Worm (Caenorhabditis elegans) whole organism, young adult: ENCODE data around the gene gmpr-1.

Experiments
- B0019.2 ChIP-seq: fragments of 200-800 bp; sonication (Bioruptor generic); conservative IDR thresholded peaks from 2 replicates; pipeline ENCODE4 v1.3.6; 2022; ENCODE audit warnings: missing genetic modification reagents, missing genetic modification characterization, missing compliant biosample characterization
- B0035.1 ChIP-seq: sonication (generic microtip); optimal IDR thresholded peaks from 2 replicates; lab custom pipeline; 2016; ENCODE audit warnings: missing genetic modification characterization, mild to moderate bottlenecking, missing compliant biosample characterization, missing genotype, missing genetic modification reagents
- F10E7.11 ChIP-seq: sonication (generic microtip); optimal IDR thresholded peaks from 2 replicates; lab custom pipeline; 2017; ENCODE audit warnings: mild to moderate bottlenecking, missing genetic modification characterization, moderate library complexity, missing compliant biosample characterization
- F22D6.2 ChIP-seq: sonication (generic microtip); optimal IDR thresholded peaks from 2 replicates; lab custom pipeline; 2016; ENCODE audit warnings: mild to moderate bottlenecking, missing genetic modification characterization, missing compliant biosample characterization
- F33H1.4 ChIP-seq: fragments of 200-800 bp; sonication (Bioruptor generic); IDR thresholded peaks from 2 replicates; pipeline ENCODE4 v1.3.6; 2022; ENCODE audit warnings: missing genetic modification reagents, missing genetic modification characterization, missing compliant biosample characterization
- F49E8.2 ChIP-seq: sonication (generic microtip); optimal IDR thresholded peaks from 3 replicates; lab custom pipeline; 2017; ENCODE audit warnings: missing genetic modification characterization, mild to moderate bottlenecking, missing compliant biosample characterization, antibody characterized with exemption, moderate library complexity; ENCODE audit not compliant: insufficient read depth
- F57A8.1 ChIP-seq: fragments of 200-800 bp; sonication (Bioruptor generic); optimal IDR thresholded peaks from 2 replicates; lab custom pipeline; 2018; ENCODE audit warnings: mild to moderate bottlenecking, missing genetic modification characterization, moderate library complexity, missing compliant biosample characterization
- Y53F4B.3 ChIP-seq: fragments of 200-800 bp; sonication (Bioruptor generic); IDR thresholded peaks from 2 replicates; pipeline ENCODE4 v1.3.6; 2022; ENCODE audit warnings: missing genetic modification reagents, missing genetic modification characterization, missing compliant biosample characterization
- Y53G8AR.9 ChIP-seq: fragments of 200-800 bp; sonication (Bioruptor generic); conservative IDR thresholded peaks from 2 replicates; pipeline ENCODE4 v1.3.6; 2022; ENCODE audit warnings: missing genetic modification reagents, missing genetic modification characterization, missing compliant biosample characterization
- Y95B8A.8 ChIP-seq: fragments of 200-800 bp; sonication (Bioruptor generic); IDR thresholded peaks from 2 replicates; pipeline ENCODE4 v1.3.6; 2022; ENCODE audit warnings: missing genetic modification reagents, missing genetic modification characterization, missing compliant biosample characterization
- ama-1 ChIP-seq, 3 experiments: fragments of 150-350 bp in 1 of 3; sonication (generic microtip) in 2 of 3; optimal IDR thresholded peaks; 2 replicates each; lab custom pipeline; 2014 to 2018; ENCODE audit warnings: missing biosample characterization in 2 of 3, missing genetic modification characterization in 2 of 3, missing genetic modification reagents in 2 of 3
- attf-3 ChIP-seq: fragments of 200-800 bp; sonication (Bioruptor generic); conservative IDR thresholded peaks from 2 replicates; pipeline ENCODE4 v1.3.6; 2022; ENCODE audit warnings: missing genetic modification reagents, missing genetic modification characterization, missing compliant biosample characterization
- bed-2 ChIP-seq: fragments of 200-800 bp; sonication (Bioruptor generic); IDR thresholded peaks from 2 replicates; pipeline ENCODE4 v1.3.6; 2022; ENCODE audit warnings: missing genetic modification reagents, missing genetic modification characterization, missing compliant biosample characterization
- ccch-3 ChIP-seq: fragments of 200-800 bp; sonication (Bioruptor generic); optimal IDR thresholded peaks from 2 replicates; lab custom pipeline; 2018; ENCODE audit warnings: mild to moderate bottlenecking, missing genetic modification characterization, missing compliant biosample characterization
- ceh-40 ChIP-seq: fragments of 200-800 bp; sonication (Bioruptor generic); IDR thresholded peaks from 2 replicates; pipeline ENCODE4 v1.3.6; 2022; ENCODE audit warnings: missing genetic modification characterization, missing compliant biosample characterization
- chd-7 ChIP-seq: sonication (generic microtip); optimal IDR thresholded peaks from 2 replicates; lab custom pipeline; 2016; ENCODE audit warnings: mild to moderate bottlenecking, missing genetic modification characterization, moderate library complexity, missing compliant biosample characterization
- dox-1 ChIP-seq: fragments of 200-800 bp; sonication (Bioruptor generic); IDR thresholded peaks from 2 replicates; pipeline ENCODE4 v1.3.6; 2022; ENCODE audit warnings: missing genetic modification reagents, missing genetic modification characterization, missing compliant biosample characterization
- egl-18 ChIP-seq: fragments of 200-800 bp; sonication (Bioruptor generic); IDR thresholded peaks from 2 replicates; pipeline ENCODE4 v1.3.6; 2022; ENCODE audit warnings: missing genetic modification reagents, missing genetic modification characterization, missing compliant biosample characterization
- egrh-3 ChIP-seq: fragments of 200-800 bp; sonication (Bioruptor generic); IDR thresholded peaks from 2 replicates; pipeline ENCODE4 v1.3.6; 2022; ENCODE audit warnings: missing genetic modification reagents, missing genetic modification characterization, missing compliant biosample characterization
- ekl-4 ChIP-seq: fragments of 200-800 bp; sonication (Bioruptor generic); IDR thresholded peaks from 2 replicates; pipeline ENCODE4 v1.3.6; 2022; ENCODE audit warnings: missing genetic modification reagents, missing genetic modification characterization, missing compliant biosample characterization
- hlh-12 ChIP-seq: sonication (generic microtip); optimal IDR thresholded peaks from 2 replicates; lab custom pipeline; 2016; ENCODE audit warnings: missing genetic modification characterization, missing compliant biosample characterization
- hlh-26 ChIP-seq: fragments of 200-800 bp; sonication (Bioruptor generic); conservative IDR thresholded peaks from 2 replicates; pipeline ENCODE4 v1.3.6; 2022; ENCODE audit warnings: missing genetic modification reagents, missing genetic modification characterization, missing compliant biosample characterization
- hmg-20 ChIP-seq: fragments of 200-800 bp; sonication (Bioruptor generic); IDR thresholded peaks from 2 replicates; pipeline ENCODE4 v1.3.6; 2022; ENCODE audit warnings: missing genetic modification reagents, missing genetic modification characterization, missing compliant biosample characterization
- hrde-1 ChIP-seq: sonication (generic microtip); optimal IDR thresholded peaks from 2 replicates; lab custom pipeline; 2016; ENCODE audit warnings: missing genetic modification characterization, mild to moderate bottlenecking, missing compliant biosample characterization, moderate library complexity, missing genotype, missing genetic modification reagents, borderline replicate concordance
- hsf-1 ChIP-seq: fragments of 200-800 bp; sonication (Bioruptor generic); IDR thresholded peaks from 2 replicates; pipeline ENCODE4 v1.3.6; 2022; ENCODE audit warnings: missing genetic modification reagents, missing genetic modification characterization, missing compliant biosample characterization
- madf-6 ChIP-seq: fragments of 200-800 bp; sonication (Bioruptor generic); IDR thresholded peaks from 2 replicates; pipeline ENCODE4 v1.3.6; 2022; ENCODE audit warnings: missing genetic modification reagents, missing genetic modification characterization, missing compliant biosample characterization
- mcd-1 ChIP-seq: fragments of 200-800 bp; sonication (Bioruptor generic); IDR thresholded peaks from 2 replicates; pipeline ENCODE4 v1.3.6; 2022; ENCODE audit warnings: missing genetic modification reagents, missing genetic modification characterization, missing compliant biosample characterization
- mel-28 ChIP-seq: sonication (generic microtip); optimal IDR thresholded peaks from 2 replicates; lab custom pipeline; 2016; ENCODE audit warnings: borderline replicate concordance, mild to moderate bottlenecking, missing genetic modification characterization, missing compliant biosample characterization
- nfyb-1 ChIP-seq: fragments of 200-800 bp; sonication (Bioruptor generic); IDR thresholded peaks from 2 replicates; pipeline ENCODE4 v1.3.6; 2022; ENCODE audit warnings: missing genetic modification reagents, missing genetic modification characterization, missing compliant biosample characterization
- nhr-27 ChIP-seq: fragments of 200-800 bp; sonication (Bioruptor generic); optimal IDR thresholded peaks from 2 replicates; lab custom pipeline; 2018; ENCODE audit warnings: mild to moderate bottlenecking, missing genetic modification characterization, moderate library complexity, missing compliant biosample characterization
- nhr-80 ChIP-seq: sonication (generic microtip); optimal IDR thresholded peaks from 2 replicates; lab custom pipeline; 2016; ENCODE audit warnings: missing genetic modification characterization, missing compliant biosample characterization
- pha-4 ChIP-seq: fragments of 150-350 bp; sonication (generic microtip); optimal IDR thresholded peaks from 2 replicates; lab custom pipeline; 2014; ENCODE audit warnings: missing biosample characterization, missing genetic modification reagents, missing genetic modification characterization
- rcor-1 ChIP-seq: fragments of 200-800 bp; sonication (Bioruptor generic); IDR thresholded peaks from 2 replicates; pipeline ENCODE4 v1.3.6; 2022; ENCODE audit warnings: missing genetic modification reagents, missing genetic modification characterization, missing compliant biosample characterization
- sdz-38 ChIP-seq: sonication (generic microtip); optimal IDR thresholded peaks from 2 replicates; lab custom pipeline; 2016; ENCODE audit warnings: missing genotype, missing genetic modification characterization, missing compliant biosample characterization
- snpc-4 ChIP-seq, 5 experiments: fragments of 150-350 bp in 1 of 5; sonication (generic microtip) in 4 of 5; optimal IDR thresholded peaks; 2 replicates each; lab custom pipeline; 2014 to 2018; ENCODE audit warnings: missing genetic modification characterization in 5 of 5, missing biosample characterization in 3 of 5, antibody characterized with exemption in 2 of 5, mild to moderate bottlenecking in 2 of 5, missing compliant biosample characterization in 2 of 5, missing genotype in 2 of 5, moderate library complexity in 2 of 5, missing genetic modification reagents in 1 of 5
- somi-1 ChIP-seq: fragments of 200-800 bp; sonication (Bioruptor generic); optimal IDR thresholded peaks from 2 replicates; lab custom pipeline; 2018; ENCODE audit warnings: mild to moderate bottlenecking, missing genetic modification characterization, missing compliant biosample characterization
- tbx-9 ChIP-seq: sonication (generic microtip); optimal IDR thresholded peaks from 2 replicates; lab custom pipeline; 2016; ENCODE audit warnings: borderline replicate concordance, missing genetic modification characterization, inconsistent platforms, missing compliant biosample characterization
- tlf-1 ChIP-seq: fragments of 200-800 bp; sonication (Bioruptor generic); optimal IDR thresholded peaks from 2 replicates; lab custom pipeline; 2018; ENCODE audit warnings: mild to moderate bottlenecking, missing genetic modification characterization, missing compliant biosample characterization
- zim-3 ChIP-seq: sonication (generic microtip); optimal IDR thresholded peaks from 2 replicates; lab custom pipeline; 2017; ENCODE audit warnings: mild to moderate bottlenecking, missing genetic modification characterization, moderate library complexity, missing compliant biosample characterization
- ztf-3 ChIP-seq: fragments of 200-800 bp; sonication (Bioruptor generic); optimal IDR thresholded peaks from 2 replicates; lab custom pipeline; 2018; ENCODE audit warnings: mild to moderate bottlenecking, missing genetic modification characterization, missing compliant biosample characterization

The gmpr-1 gene

DNA sequence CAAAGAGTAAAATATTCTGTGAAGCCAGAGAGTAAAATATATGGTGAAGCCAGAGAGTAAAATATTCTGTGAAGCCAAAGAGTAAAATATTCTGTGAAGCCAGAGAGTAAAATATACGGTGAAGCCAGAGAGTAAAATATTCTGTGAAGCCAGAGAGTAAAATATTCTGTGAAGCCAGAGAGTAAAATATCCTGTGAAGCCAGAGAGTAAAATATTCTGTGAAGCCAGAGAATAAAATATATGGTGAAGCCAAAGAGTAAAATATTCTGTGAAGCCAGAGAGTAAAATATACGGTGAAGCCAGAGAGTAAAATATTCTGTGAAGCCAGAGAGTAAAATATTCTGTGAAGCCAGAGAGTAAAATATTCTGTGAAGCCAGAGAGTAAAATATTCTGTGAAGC, 37.7 kb downstream of the gmpr-1 start:
- TF ChIP-seq Y53F4B.3 (GFP tag; lab: Robert Waterston, UW) (peak; percentile 74; the same call in 1 of the 2 replicates), egrh-3 (GFP tag; lab: Robert Waterston, UW) (peak; percentile 96)

DNA sequence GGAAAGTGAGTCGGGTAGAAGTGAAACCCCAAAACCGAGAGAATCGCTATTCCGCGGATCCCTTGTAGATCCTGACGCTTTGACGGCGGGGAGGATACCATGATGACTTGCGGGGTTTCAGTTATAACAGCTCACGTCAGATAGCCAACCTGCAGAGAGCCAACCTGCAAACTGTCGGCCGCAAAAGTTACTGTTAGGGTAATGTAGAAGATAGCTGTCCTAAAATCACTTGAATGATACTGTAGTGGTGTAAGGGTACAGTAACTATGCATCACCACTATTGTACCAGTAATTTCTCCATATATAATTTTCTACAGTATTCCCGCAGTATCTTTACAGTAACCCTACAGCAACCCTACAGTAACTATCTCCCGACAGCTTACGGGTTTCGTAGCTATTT, 38.7 kb downstream of the gmpr-1 start, which contains the start of gene oac-12:
oac-12 (minus strand) TSS at position 101 of the 400 bp plus-strand sequence.
- TF ChIP-seq ceh-40 (GFP tag; lab: Robert Waterston, UW) (no peak), snpc-4 (GFP tag; optimal IDR thresholded peaks at IDR 0.05; lab: Kevin White, UChicago) (no peak), snpc-4 (tag; optimal IDR thresholded peaks at IDR 0.05; lab: Kevin White, UChicago) (no peak), ekl-4 (GFP tag; lab: Robert Waterston, UW) (no peak), mel-28 (tag; lab: Kevin White, UChicago) (no peak)
- TF ChIP-seq, all 124 proteins: peak for 0

DNA sequence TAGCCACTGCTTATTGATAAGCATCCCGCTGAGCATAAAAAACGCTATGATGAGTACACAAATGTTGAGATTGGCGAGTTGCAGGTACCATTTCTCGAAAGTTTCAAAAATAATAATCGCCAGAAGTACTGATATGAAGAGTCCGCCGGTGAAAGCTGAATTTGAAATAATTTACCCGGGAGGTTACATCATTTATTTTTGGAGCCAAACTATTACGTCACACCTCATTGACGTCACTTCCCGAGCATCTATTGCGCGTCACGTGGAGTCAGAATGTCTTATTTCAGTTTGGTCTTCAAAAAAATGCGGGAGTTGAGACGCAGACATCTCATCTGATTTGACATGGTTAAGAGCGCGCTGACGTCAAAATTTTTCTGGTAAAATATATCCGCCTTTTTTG, 40.4 kb downstream of the gmpr-1 start:
- TF ChIP-seq hlh-12 (tag; lab: Kevin White, UChicago), result no peak
- no peak for TF ChIP-seq B0019.2 (GFP tag; lab: Robert Waterston, UW)
- TF ChIP-seq zim-3, result no peak
- no peak for TF ChIP-seq ekl-4 (GFP tag; lab: Robert Waterston, UW)
- TF ChIP-seq nhr-80 (tag; lab: Kevin White, UChicago), result no peak

DNA sequence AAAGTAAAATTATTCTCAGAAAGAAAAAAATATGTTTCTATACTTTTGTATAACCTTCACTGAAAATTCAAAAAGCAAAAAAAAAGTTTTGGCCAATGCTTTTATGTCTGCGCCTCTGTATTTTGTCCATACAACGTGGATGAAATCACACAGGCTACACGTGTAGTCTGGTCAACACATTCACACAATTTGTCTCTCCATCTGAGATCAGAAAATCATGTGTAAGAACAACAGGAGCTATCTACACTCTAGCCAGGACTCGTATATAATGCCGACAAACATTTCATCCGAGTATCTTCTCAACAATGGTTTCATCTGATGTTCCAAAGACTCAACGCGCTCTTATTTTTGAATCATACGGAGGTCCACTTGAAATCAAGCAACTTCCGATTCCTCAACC, 44.3 kb downstream of the gmpr-1 start, which contains the start of gene D2063.1:
D2063.1 (plus strand) TSS at position 281 of the 400 bp plus-strand sequence.
- TF ChIP-seq mel-28 (tag; lab: Kevin White, UChicago), result no peak
- TF ChIP-seq ama-1 (optimal IDR thresholded peaks at IDR 0.05; lab: Kevin White, UChicago), result no peak
- TF ChIP-seq ama-1 (GFP tag; optimal IDR thresholded peaks at IDR 0.05; lab: Kevin White, UChicago), result no peak
- TF ChIP-seq ccch-3 (GFP tag; lab: Kevin White, UChicago), result no peak
- TF ChIP-seq pha-4 (tag; lab: Kevin White, UChicago), result no peak
- no peak for TF ChIP-seq F57A8.1
- no peak for TF ChIP-seq bed-2 (GFP tag; lab: Robert Waterston, UW)
- TF ChIP-seq egl-18 (GFP tag; lab: Robert Waterston, UW), result no peak
- no peak for TF ChIP-seq hsf-1 (GFP tag; lab: Robert Waterston, UW)
- no peak for TF ChIP-seq nfyb-1 (GFP tag; lab: Robert Waterston, UW)
- no peak for TF ChIP-seq Y53G8AR.9 (GFP tag; lab: Robert Waterston, UW)
- no peak for TF ChIP-seq dox-1 (GFP tag; lab: Robert Waterston, UW)
- TF ChIP-seq hlh-12 (tag; lab: Kevin White, UChicago), result no peak
- no peak for TF ChIP-seq F49E8.2 (tag; lab: Kevin White, UChicago)
- no peak for TF ChIP-seq hmg-20 (GFP tag; lab: Robert Waterston, UW)
- TF ChIP-seq F10E7.11 (tag; lab: Kevin White, UChicago), result no peak
- TF ChIP-seq B0019.2 (GFP tag; lab: Robert Waterston, UW), result no peak
- TF ChIP-seq tlf-1 (GFP tag; lab: Kevin White, UChicago), result no peak

DNA sequence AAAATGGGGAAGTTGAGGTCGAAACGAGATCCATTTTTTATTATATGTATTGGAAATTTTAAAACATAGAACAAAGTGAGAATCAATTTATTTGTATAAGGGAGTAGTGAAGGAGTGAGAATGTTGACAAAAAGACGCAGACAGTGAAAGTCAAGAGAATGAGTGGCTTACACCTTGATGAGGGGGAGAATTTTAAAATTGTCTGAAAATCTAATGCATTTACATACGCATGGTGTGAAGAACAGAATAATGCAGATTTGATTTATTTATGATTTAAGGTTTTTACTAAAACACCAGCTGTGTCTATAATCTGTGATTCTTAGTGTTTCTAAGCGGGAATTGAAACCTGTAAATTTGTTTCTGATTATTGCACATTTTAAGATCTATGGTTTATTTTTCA, 45.8 kb downstream of the gmpr-1 start, which contains the start of gene nhr-125:
nhr-125 (minus strand) TSS at position 101 of the 400 bp plus-strand sequence.
- TF ChIP-seq B0035.1 (tag; lab: Kevin White, UChicago) (no peak), sdz-38 (tag; lab: Kevin White, UChicago) (no peak), rcor-1 (GFP tag; lab: Robert Waterston, UW) (no peak), mcd-1 (GFP tag; lab: Robert Waterston, UW) (no peak), tbx-9 (tag; lab: Kevin White, UChicago) (no peak), madf-6 (GFP tag; lab: Robert Waterston, UW) (no peak), dox-1 (GFP tag; lab: Robert Waterston, UW) (no peak), hrde-1 (tag; lab: Kevin White, UChicago) (no peak), nhr-80 (tag; lab: Kevin White, UChicago) (no peak), somi-1 (no peak), hlh-26 (GFP tag; lab: Robert Waterston, UW) (no peak), chd-7 (tag; lab: Kevin White, UChicago) (no peak), nhr-27 (tag; lab: Kevin White, UChicago) (no peak), ztf-3 (GFP tag; lab: Kevin White, UChicago) (no peak), F22D6.2 (tag; lab: Kevin White, UChicago) (no peak), F33H1.4 (GFP tag; lab: Robert Waterston, UW) (no peak), attf-3 (no peak), Y53G8AR.9 (GFP tag; lab: Robert Waterston, UW) (no peak), Y95B8A.8 (no peak)
